Worm (Caenorhabditis elegans) whole organism, L1 larva: ENCODE measurements around the gene fbxb-49.

Experiments used
- aly-2 ChIP-seq: fragments of 150-350 bp; optimal IDR thresholded peaks from 2 replicates; lab custom pipeline; 2014; ENCODE audit warnings: missing biosample characterization, missing genetic modification characterization
- dpl-1 ChIP-seq, 3 experiments: fragments of 150-350 bp in 2 of 3; sonication (generic microtip) in 1 of 3; optimal IDR thresholded peaks; 2 replicates each; lab custom pipeline; 2014 to 2017; ENCODE audit warnings: missing biosample characterization in 3 of 3, missing genetic modification characterization in 3 of 3, missing genetic modification reagents in 3 of 3
- egl-27 ChIP-seq, 2 experiments: fragments of 150-350 bp in 1 of 2; sonication (generic microtip); optimal IDR thresholded peaks; 3 replicates each; lab custom pipeline; 2017 to 2018; ENCODE audit warnings: missing biosample characterization in 2 of 2, missing genetic modification characterization in 2 of 2, missing genetic modification reagents in 2 of 2
- irx-1 ChIP-seq: sonication (generic microtip); optimal IDR thresholded peaks from 2 replicates; lab custom pipeline; 2016; ENCODE audit warnings: missing genetic modification characterization, missing compliant biosample characterization
- jun-1 ChIP-seq: fragments of 150-350 bp; optimal IDR thresholded peaks from 2 replicates; lab custom pipeline; 2014; ENCODE audit warnings: missing biosample characterization, missing genetic modification reagents, missing genetic modification characterization
- nhr-12 ChIP-seq: sonication (generic microtip); optimal IDR thresholded peaks from 2 replicates; lab custom pipeline; 2017; ENCODE audit warnings: missing biosample characterization, missing genetic modification characterization
- nhr-84 ChIP-seq: sonication (generic microtip); optimal IDR thresholded peaks from 2 replicates; lab custom pipeline; 2017; ENCODE audit warnings: missing biosample characterization, missing genetic modification characterization
- snpc-4 ChIP-seq: fragments of 150-350 bp; optimal IDR thresholded peaks from 2 replicates; lab custom pipeline; 2014; ENCODE audit warnings: missing biosample characterization, missing genetic modification characterization
- xbp-1 ChIP-seq: sonication (generic microtip); optimal IDR thresholded peaks from 2 replicates; lab custom pipeline; 2016; ENCODE audit warnings: missing genetic modification characterization, missing compliant biosample characterization
- ztf-4 ChIP-seq: fragments of 150-350 bp; optimal IDR thresholded peaks from 2 replicates; lab custom pipeline; 2014; ENCODE audit warnings: missing biosample characterization, missing genetic modification characterization

DNA sequence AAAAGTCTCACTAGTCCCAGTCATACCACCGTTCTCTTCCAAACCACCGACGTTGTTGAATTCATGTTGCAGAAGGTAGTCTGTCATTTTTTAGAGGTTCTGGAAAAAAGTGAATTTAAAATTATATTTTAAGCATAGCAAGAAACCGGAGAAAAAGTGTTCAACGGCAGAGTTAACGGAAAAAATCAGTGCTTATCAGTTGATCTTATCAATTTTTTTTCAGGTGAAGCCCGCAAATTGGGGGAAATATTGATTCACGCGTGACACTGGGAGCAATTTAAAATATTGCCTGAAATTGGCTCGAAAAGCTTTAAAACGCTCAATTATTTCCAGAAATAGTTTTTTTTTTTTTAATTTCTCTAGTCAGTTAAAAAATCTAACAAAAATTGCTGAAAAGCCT lies 11.6 kb downstream of the fbxb-49 start, which contains the start of gene math-38:
- TF ChIP-seq xbp-1 (no peak), aly-2 (tag; lab: Kevin White, UChicago) (no peak), snpc-4 (tag; lab: Kevin White, UChicago) (no peak), jun-1 (tag; lab: Kevin White, UChicago) (no peak), nhr-84 (tag; lab: Kevin White, UChicago) (no peak), irx-1 (tag; lab: Kevin White, UChicago) (no peak), nhr-12 (tag; lab: Kevin White, UChicago) (no peak), ztf-4 (tag; lab: Kevin White, UChicago) (no peak), dpl-1 (GFP tag; optimal IDR thresholded peaks at IDR 0.05; lab: Kevin White, UChicago) (no peak), egl-27 (tag; optimal IDR thresholded peaks at IDR 0.05; lab: Kevin White, UChicago) (no peak)
